Fruit fly (Drosophila melanogaster): ENCODE data around the gene Ama.

Gene Ama

dm6 chr3R:6746212-6746611 is 16.2 kb upstream of the Ama start (continued):
- no peak for TF ChIP-seq ham (GFP tag; IDR thresholded peaks at IDR 0.05)
- no peak for TF ChIP-seq CG10274 (GFP tag; optimal IDR thresholded peaks at IDR 0.05)
- TF ChIP-seq sr (GFP tag; IDR thresholded peaks at IDR 0.05) = no peak
- no peak for TF ChIP-seq Usf (GFP tag; optimal IDR thresholded peaks at IDR 0.05)
- no peak for TF ChIP-seq CG14014 (GFP tag; IDR thresholded peaks at IDR 0.05)
- TF ChIP-seq chm (GFP tag; IDR thresholded peaks at IDR 0.05) = no peak
- no peak for TF ChIP-seq CG15601 (tag; optimal IDR thresholded peaks at IDR 0.05)
- TF ChIP-seq Vsx1 (GFP tag; optimal IDR thresholded peaks at IDR 0.05) = no peak
- no peak for TF ChIP-seq Tbp (GFP tag; optimal IDR thresholded peaks at IDR 0.05)
- TF ChIP-seq caup (GFP tag; optimal IDR thresholded peaks at IDR 0.05; ENCODE audit: severe bottlenecking) = no peak
- TF ChIP-seq H2.0 (GFP tag; IDR thresholded peaks at IDR 0.05) = no peak
- no peak for TF ChIP-seq ftz-f1 (GFP tag; optimal IDR thresholded peaks at IDR 0.05)
- TF ChIP-seq lilli (GFP tag; optimal IDR thresholded peaks at IDR 0.05) = no peak
- TF ChIP-seq bab2 (GFP tag; optimal IDR thresholded peaks at IDR 0.05) = no peak
- TF ChIP-seq usp (GFP tag; optimal IDR thresholded peaks at IDR 0.05) = no peak
- TF ChIP-seq aop (GFP tag; IDR thresholded peaks at IDR 0.05) = no peak
- peak; percentile 7 for TF ChIP-seq CG12391 (tag; optimal IDR thresholded peaks at IDR 0.05)
- no peak for TF ChIP-seq CG5180 (GFP tag; optimal IDR thresholded peaks at IDR 0.05)
- no peak for TF ChIP-seq prd (optimal IDR thresholded peaks at IDR 0.05)
- TF ChIP-seq prd (GFP tag; IDR thresholded peaks at IDR 0.05) = no peak
- no peak for TF ChIP-seq HLH3B (GFP tag; IDR thresholded peaks at IDR 0.05)
- no peak for TF ChIP-seq Fer3 (tag; optimal IDR thresholded peaks at IDR 0.05)
- no peak for TF ChIP-seq en (GFP tag; optimal IDR thresholded peaks at IDR 0.05)
- TF ChIP-seq br (optimal IDR thresholded peaks at IDR 0.05) = no peak
- TF ChIP-seq ranshi (GFP tag; IDR thresholded peaks at IDR 0.05) = no peak
- TF ChIP-seq repo (GFP tag; optimal IDR thresholded peaks at IDR 0.05) = no peak
- TF ChIP-seq ara (GFP tag; IDR thresholded peaks at IDR 0.05) = no peak
- peak; percentile 6 for TF ChIP-seq dmrt11E (tag; optimal IDR thresholded peaks at IDR 0.05)
- TF ChIP-seq cg (GFP tag; optimal IDR thresholded peaks at IDR 0.05) = no peak
- no peak for TF ChIP-seq vnd (GFP tag; IDR thresholded peaks at IDR 0.05; ENCODE audit: partially characterized antibody)
- TF ChIP-seq Atf3 (GFP tag; optimal IDR thresholded peaks at IDR 0.05) = no peak
- TF ChIP-seq CG2875 (GFP tag; optimal IDR thresholded peaks at IDR 0.05) = no peak
- TF ChIP-seq Dip2 (GFP tag; IDR thresholded peaks at IDR 0.05) = no peak
- TF ChIP-seq dysf (GFP tag; IDR thresholded peaks at IDR 0.05) = no peak
- no peak for TF ChIP-seq PHDP (tag; optimal IDR thresholded peaks at IDR 0.05)
- no peak for TF ChIP-seq CG9817 (tag; optimal IDR thresholded peaks at IDR 0.05)
- no peak for TF ChIP-seq Dad (GFP tag; optimal IDR thresholded peaks at IDR 0.05)
- no peak for TF ChIP-seq pb (GFP tag; optimal IDR thresholded peaks at IDR 0.05)
- no peak for TF ChIP-seq rib (GFP tag; IDR thresholded peaks at IDR 0.05)
- TF ChIP-seq sug (tag; optimal IDR thresholded peaks at IDR 0.05) = no peak
- no peak for TF ChIP-seq pfk (GFP tag; optimal IDR thresholded peaks at IDR 0.05)
- no peak for TF ChIP-seq gsb (GFP tag; IDR thresholded peaks at IDR 0.05)
- TF ChIP-seq CG15073 (GFP tag; optimal IDR thresholded peaks at IDR 0.05) = no peak
- no peak for TF ChIP-seq CG8359 (GFP tag; optimal IDR thresholded peaks at IDR 0.05; ENCODE audit: borderline replicate concordance)
- TF ChIP-seq CG6272 (GFP tag; IDR thresholded peaks at IDR 0.05) = no peak
- TF ChIP-seq ap (GFP tag; IDR thresholded peaks at IDR 0.05) = no peak
- no peak for TF ChIP-seq gcm2 (GFP tag; optimal IDR thresholded peaks at IDR 0.05)
- TF ChIP-seq sens (GFP tag) = peak; percentile 74
- no peak for TF ChIP-seq disco-r (GFP tag; optimal IDR thresholded peaks at IDR 0.05)
- no peak for TF ChIP-seq E2f1 (GFP tag; IDR thresholded peaks at IDR 0.05)
- TF ChIP-seq dan (GFP tag; IDR thresholded peaks at IDR 0.05) = no peak
- TF ChIP-seq Hmr (GFP tag; optimal IDR thresholded peaks at IDR 0.05) = no peak
- no peak for TF ChIP-seq CG1602 (GFP tag; optimal IDR thresholded peaks at IDR 0.05)
- TF ChIP-seq HmgZ (tag; optimal IDR thresholded peaks at IDR 0.05) = no peak

Data from whole organism, embryonic.